Fruit fly (Drosophila melanogaster): ENCODE measurements around the gene OtopLa.

OtopLa gene

DNA sequence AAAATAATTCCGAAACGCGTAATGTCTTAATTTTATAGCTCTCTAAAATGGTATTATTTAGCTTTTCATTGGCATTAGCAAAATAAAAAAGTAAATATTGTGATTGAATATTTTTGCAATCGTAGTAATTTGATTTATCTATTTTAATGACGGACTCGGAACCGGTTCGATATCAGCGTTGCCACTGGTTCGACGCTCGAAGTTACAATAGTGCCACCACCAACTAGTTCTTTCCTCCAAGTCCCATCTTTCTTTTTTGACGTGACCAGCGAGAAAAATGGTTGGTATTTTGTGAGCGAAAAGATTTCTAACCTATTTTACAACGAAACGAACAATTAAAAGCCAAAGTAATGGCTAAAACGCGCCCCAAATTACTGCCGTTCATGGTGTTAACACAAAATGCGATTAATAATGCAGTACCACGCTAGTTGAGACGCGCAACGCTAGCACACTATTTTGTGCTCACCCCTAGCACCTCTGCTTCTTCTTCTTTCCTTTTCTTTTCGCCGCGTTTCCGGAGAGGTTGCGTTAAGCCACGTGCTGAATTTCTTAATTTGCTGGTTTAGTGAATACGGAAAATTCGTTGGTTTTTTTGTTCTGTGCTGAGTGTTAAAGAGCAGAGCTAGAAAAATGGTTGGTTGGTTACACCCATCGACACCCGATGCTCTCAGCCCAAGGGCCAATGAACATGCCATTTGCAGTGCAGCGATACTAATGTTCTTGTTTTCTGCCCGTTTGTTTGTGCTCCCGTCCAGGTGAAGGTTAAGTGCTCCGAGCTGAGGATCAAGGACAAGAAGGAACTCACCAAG, 24.2 kb upstream of the OtopLa start, which contains the start of gene RpL35 (continued):
- TF ChIP-seq bbx (GFP tag; IDR thresholded peaks at IDR 0.05; ENCODE audit: partially characterized antibody) (no peak; the same call in 1 of the 2 replicates), CG10543 (GFP tag; optimal IDR thresholded peaks at IDR 0.05) (peak; percentile 63), Rfx (GFP tag; IDR thresholded peaks at IDR 0.05) (peak; percentile 37; the same call in 1 of the 2 replicates), CG9817 (tag; optimal IDR thresholded peaks at IDR 0.05) (no peak), ci (GFP tag; IDR thresholded peaks at IDR 0.05) (0 out of 3 replicates have a peak, but pooled peaks have one; percentile 50), CG12659 (GFP tag; optimal IDR thresholded peaks at IDR 0.05) (peak; percentile 72), dm (GFP tag; optimal IDR thresholded peaks at IDR 0.05) (peak; percentile 96), CG7271 (tag; optimal IDR thresholded peaks at IDR 0.05) (peak; percentile 16), mirr (GFP tag; optimal IDR thresholded peaks at IDR 0.05) (peak; percentile 62), aop (GFP tag; IDR thresholded peaks at IDR 0.05) (0 out of 2 replicates have a peak, but pooled peaks have one; percentile 41), Scr (GFP tag; IDR thresholded peaks at IDR 0.05; ENCODE audit: partially characterized antibody) (peak; percentile 52), Ets97D (GFP tag; optimal IDR thresholded peaks at IDR 0.05) (peak; percentile 95), Xrp1 (GFP tag; IDR thresholded peaks at IDR 0.05) (peak; percentile 23; the same call in 1 of the 2 replicates), ftz-f1 (GFP tag; optimal IDR thresholded peaks at IDR 0.05) (no peak), vnd (GFP tag; IDR thresholded peaks at IDR 0.05; ENCODE audit: partially characterized antibody) (peak; percentile 38; the same call in 1 of the 3 replicates), CG2202 (tag; optimal IDR thresholded peaks at IDR 0.05) (peak; percentile 16), CoRest (tag; optimal IDR thresholded peaks at IDR 0.05) (no peak), Fer2 (tag; optimal IDR thresholded peaks at IDR 0.05) (peak; percentile 9), Fer3 (tag; optimal IDR thresholded peaks at IDR 0.05) (peak; percentile 45), CG15479 (GFP tag; optimal IDR thresholded peaks at IDR 0.05) (no peak), toy (GFP tag; IDR thresholded peaks at IDR 0.05) (0 out of 2 replicates have a peak, but pooled peaks have one; percentile 28), Ssrp (tag; optimal IDR thresholded peaks at IDR 0.05) (no peak), CG8388 (GFP tag; optimal IDR thresholded peaks at IDR 0.05) (peak; percentile 13), sens-2 (GFP tag; IDR thresholded peaks at IDR 0.05) (no peak), CG31441 (GFP tag; IDR thresholded peaks at IDR 0.05) (peak; percentile 15; the same call in 1 of the 2 replicates), CG3995 (GFP tag; optimal IDR thresholded peaks at IDR 0.05) (peak; percentile 62), Dek (tag; optimal IDR thresholded peaks at IDR 0.05) (no peak), CG13894 (tag; optimal IDR thresholded peaks at IDR 0.05) (peak; percentile 40), Lhr (GFP tag; optimal IDR thresholded peaks at IDR 0.05) (peak; percentile 60), tna (GFP tag; IDR thresholded peaks at IDR 0.05; ENCODE audit: partially characterized antibody) (no peak), Dip3 (GFP tag; optimal IDR thresholded peaks at IDR 0.05) (peak; percentile 33), knrl (GFP tag; IDR thresholded peaks at IDR 0.05; ENCODE audit: partially characterized antibody) (peak; percentile 65), fu2 (GFP tag; optimal IDR thresholded peaks at IDR 0.05) (peak; percentile 23), Deaf1 (tag; optimal IDR thresholded peaks at IDR 0.05) (peak; percentile 1), caup (GFP tag; optimal IDR thresholded peaks at IDR 0.05; ENCODE audit: severe bottlenecking) (peak; percentile 70), CG34422 (GFP tag; IDR thresholded peaks at IDR 0.05) (peak; percentile 47; the same call in 1 of the 3 replicates), Adf1 (GFP tag; IDR thresholded peaks at IDR 0.05) (peak; percentile 22; the same call in 1 of the 2 replicates), CG33557 (GFP tag; optimal IDR thresholded peaks at IDR 0.05) (peak; percentile 25), CG7786 (GFP tag; optimal IDR thresholded peaks at IDR 0.05) (peak; percentile 32), CG9215 (GFP tag; IDR thresholded peaks at IDR 0.05) (no peak), grau (tag; optimal IDR thresholded peaks at IDR 0.05) (peak; percentile 43), crc (GFP tag; optimal IDR thresholded peaks at IDR 0.05) (no peak), Pdp1 (GFP tag; optimal IDR thresholded peaks at IDR 0.05) (peak; percentile 24 to 36), Spps (tag; optimal IDR thresholded peaks at IDR 0.05) (peak; percentile 17), CG10274 (GFP tag; optimal IDR thresholded peaks at IDR 0.05) (peak; percentile 11), nmo (GFP tag; optimal IDR thresholded peaks at IDR 0.05) (peak; percentile 45), CG12104 (GFP tag; optimal IDR thresholded peaks at IDR 0.05) (no peak)
